Worm (Caenorhabditis elegans) whole organism, L4/young adult: ENCODE data around the gene gpa-3.

Experiments used
- W03F9.2 ChIP-seq: fragments of 150-350 bp; optimal IDR thresholded peaks from 2 replicates; lab custom pipeline; 2014; ENCODE audit warnings: missing biosample characterization, missing genetic modification characterization
- dao-5 ChIP-seq: sonication (generic microtip); optimal IDR thresholded peaks from 2 replicates; lab custom pipeline; 2016; ENCODE audit warnings: missing genotype, missing genetic modification characterization, moderate library complexity, missing compliant biosample characterization

DNA sequence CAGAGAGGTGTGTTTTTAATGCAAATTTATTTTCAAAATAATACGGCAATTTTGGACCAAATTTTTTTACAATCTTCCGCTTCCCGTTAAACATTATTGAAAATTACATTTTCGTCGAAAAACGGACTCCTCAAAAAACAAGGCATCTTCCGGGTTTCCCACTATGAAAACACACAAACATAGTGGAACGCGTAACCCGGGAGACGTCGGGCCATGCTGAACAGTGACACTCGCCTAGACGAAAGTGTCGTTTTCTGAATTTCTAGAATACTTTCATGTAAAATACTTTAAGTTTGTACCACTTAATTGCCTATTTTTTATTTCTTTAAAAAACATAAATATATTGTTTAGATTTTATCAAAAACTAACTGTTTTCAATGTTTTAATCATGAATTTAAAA is 32.4 kb upstream of the gpa-3 start:
- TF ChIP-seq W03F9.2 (tag; lab: Kevin White, UChicago) (no peak), dao-5 (tag; lab: Kevin White, UChicago) (no peak)
